Fruit fly (Drosophila melanogaster): ENCODE data around the gene EloB.

dm6 chr3R:20595145-20595812 is 15.6 kb upstream of the EloB start:
- TF ChIP-seq CTCF (optimal IDR thresholded peaks at IDR 0.05) (no peak), CG8478 (optimal IDR thresholded peaks at IDR 0.05) (no peak)
